Worm (Caenorhabditis elegans) whole organism, L2 larva: Measurements from ENCODE around the gene ZK185.1.

ENCODE experiments used
- F13H6.1 ChIP-seq: sonication (generic microtip); optimal IDR thresholded peaks from 2 replicates; lab custom pipeline; 2016; ENCODE audit warnings: missing genetic modification characterization, missing compliant biosample characterization
- R02D3.7 ChIP-seq: fragments of 150-350 bp; optimal IDR thresholded peaks from 2 replicates; lab custom pipeline; 2014; ENCODE audit warnings: missing biosample characterization, missing genetic modification characterization
- Y55F3AM.14 ChIP-seq: fragments of 200-800 bp; sonication (Bioruptor generic); optimal IDR thresholded peaks from 2 replicates; lab custom pipeline; 2018; ENCODE audit warnings: mild to moderate bottlenecking, missing genetic modification characterization, missing compliant biosample characterization
- ZK546.5 ChIP-seq: sonication (generic microtip); optimal IDR thresholded peaks from 2 replicates; lab custom pipeline; 2017; ENCODE audit warnings: missing biosample characterization, missing genetic modification characterization
- alr-1 ChIP-seq: fragments of 150-350 bp; optimal IDR thresholded peaks from 2 replicates; lab custom pipeline; 2014; ENCODE audit warnings: missing biosample characterization, missing genetic modification characterization
- aly-2 ChIP-seq: fragments of 150-350 bp; optimal IDR thresholded peaks from 2 replicates; lab custom pipeline; 2014; ENCODE audit warnings: missing biosample characterization, missing genetic modification characterization
- ama-1 ChIP-seq: fragments of 150-350 bp; optimal IDR thresholded peaks from 2 replicates; lab custom pipeline; 2018; ENCODE audit warnings: inconsistent platforms
- blmp-1 ChIP-seq: sonication (generic microtip); optimal IDR thresholded peaks from 2 replicates; lab custom pipeline; 2017; ENCODE audit warnings: missing genetic modification characterization, mild to moderate bottlenecking, missing compliant biosample characterization, antibody characterized with exemption, moderate library complexity; ENCODE audit not compliant: insufficient read depth
- ceh-82 ChIP-seq: fragments of 150-350 bp; optimal IDR thresholded peaks from 2 replicates; lab custom pipeline; 2014; ENCODE audit warnings: missing biosample characterization, missing genetic modification characterization
- crh-2 ChIP-seq: sonication (generic microtip); optimal IDR thresholded peaks from 2 replicates; lab custom pipeline; 2017; ENCODE audit warnings: missing biosample characterization, missing genetic modification characterization
- dmd-4 ChIP-seq: sonication (generic microtip); optimal IDR thresholded peaks from 2 replicates; lab custom pipeline; 2017; ENCODE audit warnings: missing biosample characterization, missing genetic modification characterization
- elt-3 ChIP-seq: sonication (generic microtip); optimal IDR thresholded peaks from 2 replicates; lab custom pipeline; 2017; ENCODE audit warnings: missing biosample characterization, missing genetic modification characterization
- fos-1 ChIP-seq: fragments of 150-350 bp; optimal IDR thresholded peaks from 2 replicates; lab custom pipeline; 2014; ENCODE audit warnings: missing biosample characterization, missing genetic modification characterization
- lin-11 ChIP-seq: fragments of 150-350 bp; sonication (generic microtip); optimal IDR thresholded peaks from 2 replicates; lab custom pipeline; 2014; ENCODE audit warnings: missing biosample characterization, missing genetic modification characterization, inconsistent platforms, mixed read lengths
- lin-13 ChIP-seq: fragments of 150-350 bp; optimal IDR thresholded peaks from 2 replicates; lab custom pipeline; 2014; ENCODE audit warnings: missing biosample characterization, missing genetic modification reagents, missing genetic modification characterization
- lin-39 ChIP-seq: fragments of 150-350 bp; optimal IDR thresholded peaks from 2 replicates; lab custom pipeline; 2014; ENCODE audit warnings: missing biosample characterization, missing genetic modification reagents, missing genetic modification characterization
- mab-5 ChIP-seq: fragments of 150-350 bp; optimal IDR thresholded peaks from 2 replicates; lab custom pipeline; 2014; ENCODE audit warnings: missing biosample characterization, missing genetic modification characterization
- mbf-1 ChIP-seq: sonication (generic microtip); optimal IDR thresholded peaks from 2 replicates; lab custom pipeline; 2017; ENCODE audit warnings: missing biosample characterization, missing genetic modification characterization
- nhr-10 ChIP-seq: sonication (generic microtip); optimal IDR thresholded peaks from 2 replicates; lab custom pipeline; 2017; ENCODE audit warnings: missing biosample characterization, missing genetic modification characterization
- nhr-11 ChIP-seq: fragments of 150-350 bp; optimal IDR thresholded peaks from 2 replicates; lab custom pipeline; 2014; ENCODE audit warnings: missing biosample characterization, missing genetic modification characterization
- nhr-12 ChIP-seq: fragments of 150-350 bp; optimal IDR thresholded peaks from 2 replicates; lab custom pipeline; 2014; ENCODE audit warnings: missing biosample characterization, missing genetic modification characterization
- nhr-237 ChIP-seq: fragments of 150-350 bp; optimal IDR thresholded peaks from 2 replicates; lab custom pipeline; 2014; ENCODE audit warnings: missing biosample characterization, missing genetic modification characterization
- nhr-25 ChIP-seq: fragments of 150-350 bp; sonication (generic microtip); optimal IDR thresholded peaks from 3 replicates; lab custom pipeline; 2014; ENCODE audit warnings: missing biosample characterization, missing genetic modification characterization
- nhr-6 ChIP-seq: fragments of 150-350 bp; optimal IDR thresholded peaks from 2 replicates; lab custom pipeline; 2014; ENCODE audit warnings: missing biosample characterization, missing genetic modification characterization
- nhr-77 ChIP-seq: fragments of 150-350 bp; optimal IDR thresholded peaks from 2 replicates; lab custom pipeline; 2014; ENCODE audit warnings: missing biosample characterization, missing genetic modification characterization
- peb-1 ChIP-seq: fragments of 150-350 bp; optimal IDR thresholded peaks from 2 replicates; lab custom pipeline; 2014; ENCODE audit warnings: missing biosample characterization, missing genetic modification characterization
- sma-3 ChIP-seq: sonication (generic microtip); optimal IDR thresholded peaks from 2 replicates; lab custom pipeline; 2016; ENCODE audit warnings: missing genetic modification reagents, missing genetic modification characterization, missing compliant biosample characterization
- snpc-4 ChIP-seq: fragments of 150-350 bp; optimal IDR thresholded peaks from 2 replicates; lab custom pipeline; 2014; ENCODE audit warnings: missing biosample characterization, missing genetic modification characterization
- unc-39 ChIP-seq: fragments of 150-350 bp; optimal IDR thresholded peaks from 2 replicates; lab custom pipeline; 2014; ENCODE audit warnings: missing biosample characterization, missing genetic modification characterization
- ztf-1 ChIP-seq: fragments of 200-800 bp; sonication (Bioruptor generic); conservative IDR thresholded peaks from 2 replicates; pipeline ENCODE4 v1.3.6; 2022; ENCODE audit warnings: missing genetic modification characterization, missing compliant biosample characterization
- ztf-4 ChIP-seq: fragments of 150-350 bp; optimal IDR thresholded peaks from 2 replicates; lab custom pipeline; 2014; ENCODE audit warnings: missing biosample characterization, missing genetic modification characterization

ZK185.1 gene

DNA sequence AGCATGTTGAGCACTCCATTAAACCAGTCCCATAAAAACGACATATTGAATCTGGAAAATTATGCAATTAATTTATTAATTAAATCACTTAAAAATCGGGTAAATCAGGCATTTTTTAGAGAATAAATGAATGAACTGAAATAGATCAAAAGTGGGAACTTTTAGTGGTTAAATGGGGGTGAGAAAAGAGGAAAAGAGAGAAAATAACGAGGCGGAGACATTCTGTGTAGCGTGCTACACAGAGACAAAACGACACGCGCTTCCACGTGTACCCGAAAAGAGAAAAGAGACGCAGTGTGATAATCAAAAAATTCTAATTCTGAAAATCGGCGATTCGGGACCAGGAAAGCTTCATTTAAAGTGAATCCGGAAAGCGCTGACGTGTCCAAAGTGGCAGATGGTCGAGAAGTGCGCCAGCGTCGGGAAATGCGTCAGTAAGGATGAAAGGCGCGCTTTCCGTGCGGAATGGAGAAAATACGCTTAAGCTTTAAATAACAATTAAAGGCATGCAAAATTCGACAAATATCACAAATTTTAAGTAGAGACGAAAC lies 35.0 kb upstream of the ZK185.1 start, which contains the start of gene sar-1 (continued):
- TF ChIP-seq ceh-82 (tag; lab: Kevin White, UChicago) (no peak), nhr-6 (peak; percentile 31), ztf-1 (no peak), alr-1 (tag; lab: Kevin White, UChicago) (no peak), R02D3.7 (tag; lab: Kevin White, UChicago) (peak; percentile 32), nhr-11 (tag; lab: Kevin White, UChicago) (no peak), lin-11 (tag; lab: Kevin White, UChicago) (peak; percentile 72), ZK546.5 (no peak), F13H6.1 (tag; lab: Kevin White, UChicago) (peak; percentile 80), ztf-4 (tag; lab: Kevin White, UChicago) (peak; percentile 25), lin-39 (tag; lab: Kevin White, UChicago) (no peak), dmd-4 (tag; lab: Kevin White, UChicago) (no peak), blmp-1 (tag; lab: Kevin White, UChicago) (no peak), mab-5 (peak; percentile 63), aly-2 (no peak), unc-39 (tag; lab: Kevin White, UChicago) (no peak), nhr-77 (tag; lab: Kevin White, UChicago) (no peak), crh-2 (tag; lab: Kevin White, UChicago) (peak; percentile 94)

DNA sequence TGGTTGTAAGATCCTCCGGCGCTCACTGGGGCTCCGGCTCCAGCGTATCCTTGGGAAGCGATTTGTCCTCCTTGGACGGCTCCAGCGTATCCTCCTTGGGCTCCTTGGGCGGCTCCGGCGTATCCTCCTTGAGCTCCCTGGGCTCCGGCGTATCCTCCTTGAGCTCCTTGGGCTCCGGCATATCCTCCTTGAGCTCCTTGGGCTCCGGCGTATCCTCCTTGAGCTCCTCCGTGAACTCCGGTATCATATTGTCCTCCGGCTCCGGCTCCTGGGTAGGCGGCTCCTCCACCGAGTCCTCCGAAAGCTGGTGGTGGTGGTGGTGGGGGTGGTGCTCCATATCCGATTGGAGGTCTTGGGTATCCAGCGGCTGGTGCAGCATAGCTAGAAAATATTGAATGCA lies 31.9 kb upstream of the ZK185.1 start:
- TF ChIP-seq Y55F3AM.14 (GFP tag; lab: Kevin White, UChicago) (peak; percentile 8), nhr-11 (tag; lab: Kevin White, UChicago) (no peak)
- TF ChIP-seq, all 48 proteins: peak for 1

DNA sequence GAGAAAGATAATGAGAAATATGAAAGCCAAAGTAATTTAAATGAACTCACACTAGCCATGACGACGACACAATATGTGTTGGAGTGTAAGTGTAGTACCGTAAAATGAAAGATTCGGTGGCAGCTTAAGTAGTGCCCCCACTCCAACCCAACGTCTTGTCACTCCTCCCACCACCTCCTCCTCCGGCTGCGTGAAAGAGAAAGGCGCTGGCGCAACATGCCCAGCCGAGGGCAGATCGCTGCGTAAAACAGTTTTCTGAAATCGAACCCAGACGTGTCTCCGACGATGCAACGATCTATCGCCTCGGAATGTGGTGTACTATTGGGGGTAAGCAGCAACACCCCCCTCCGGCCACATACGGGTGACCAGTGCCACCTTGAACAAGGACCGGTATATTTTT lies 31.3 kb upstream of the ZK185.1 start, which contains the start of gene ZK180.5:
Gene ZK180.5 (minus strand): TSS at position 101 of the 400 bp plus-strand sequence.
- TF ChIP-seq unc-39 (tag; lab: Kevin White, UChicago) (no peak), sma-3 (no peak), dmd-4 (tag; lab: Kevin White, UChicago) (no peak), ZK546.5 (no peak), nhr-25 (tag; lab: Kevin White, UChicago) (peak; percentile 17), mbf-1 (tag; lab: Kevin White, UChicago) (no peak)

DNA sequence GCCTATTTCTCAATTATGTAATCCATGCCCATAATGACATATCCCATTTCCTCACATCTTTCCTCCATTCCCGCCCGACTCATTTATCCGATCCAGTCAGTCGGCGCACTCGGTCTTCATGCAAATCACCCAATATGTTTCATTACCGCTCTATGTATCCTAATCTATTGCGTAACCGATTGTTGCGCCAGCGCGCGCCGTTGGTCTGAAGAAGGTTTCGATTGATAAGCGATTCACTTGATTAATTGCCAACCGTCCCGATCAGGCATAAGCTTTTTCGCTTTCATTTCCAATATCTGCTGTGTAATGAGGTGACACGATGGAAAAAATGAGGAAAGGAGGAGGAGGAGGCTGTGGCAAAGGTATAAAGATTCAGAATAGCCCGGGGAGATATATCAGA lies 30.2 kb upstream of the ZK185.1 start:
- TF ChIP-seq nhr-12 (tag; lab: Kevin White, UChicago) (no peak), fos-1 (no peak), blmp-1 (tag; lab: Kevin White, UChicago) (peak; percentile 75), peb-1 (tag; lab: Kevin White, UChicago) (no peak), ZK546.5 (no peak)

DNA sequence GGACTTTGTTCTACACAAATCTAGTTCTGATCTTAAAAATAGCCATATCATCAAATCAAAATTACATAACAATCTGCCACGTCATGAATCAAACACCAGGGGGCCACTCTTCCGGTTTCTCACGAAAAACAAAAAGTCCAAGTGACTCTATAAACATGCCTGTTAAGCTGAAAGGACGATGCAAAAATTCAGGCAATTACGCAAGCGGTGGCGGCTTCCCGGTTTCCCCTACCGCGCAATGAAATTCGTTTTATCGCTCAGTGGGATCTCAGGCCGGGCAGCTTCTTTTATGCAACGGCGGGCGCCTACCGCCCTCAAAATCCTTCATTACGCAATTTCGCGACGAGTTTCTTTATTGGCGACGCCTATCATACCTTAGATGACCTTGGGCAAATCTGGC lies 28.6 kb upstream of the ZK185.1 start:
- peak; percentile 42 for TF ChIP-seq nhr-25 (tag; lab: Kevin White, UChicago)
- no peak for TF ChIP-seq lin-11 (tag; lab: Kevin White, UChicago)
- peak; percentile 7 for TF ChIP-seq Y55F3AM.14 (GFP tag; lab: Kevin White, UChicago)
- no peak for TF ChIP-seq lin-13
- no peak for TF ChIP-seq nhr-237 (tag; lab: Kevin White, UChicago)

DNA sequence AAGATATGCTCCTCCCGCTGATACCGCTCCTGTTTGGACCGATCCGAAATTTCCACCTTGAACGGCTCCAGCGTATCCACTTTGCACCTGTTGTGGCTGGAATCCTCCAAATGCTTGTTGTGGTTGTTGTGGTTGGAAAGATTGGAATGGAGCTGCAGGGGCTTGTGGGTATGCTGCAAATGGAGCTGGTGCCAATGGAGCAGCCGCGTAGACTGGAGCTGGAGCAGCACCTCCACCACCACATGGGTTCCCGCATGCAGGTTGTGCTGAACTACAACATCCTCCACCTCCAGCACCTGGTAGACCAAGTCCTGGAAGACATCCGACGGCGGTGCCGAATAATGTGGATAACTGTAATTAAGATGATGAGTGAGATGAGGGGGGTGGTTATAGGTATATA lies 24.9 kb upstream of the ZK185.1 start:
- TF ChIP-seq nhr-10 (no peak), alr-1 (tag; lab: Kevin White, UChicago) (no peak), fos-1 (no peak), unc-39 (tag; lab: Kevin White, UChicago) (no peak), blmp-1 (tag; lab: Kevin White, UChicago) (no peak), ama-1 (lab: Kevin White, UChicago) (no peak), crh-2 (tag; lab: Kevin White, UChicago) (no peak), R02D3.7 (tag; lab: Kevin White, UChicago) (no peak), nhr-12 (tag; lab: Kevin White, UChicago) (no peak), mab-5 (no peak), lin-11 (tag; lab: Kevin White, UChicago) (no peak), ceh-82 (tag; lab: Kevin White, UChicago) (no peak), F13H6.1 (tag; lab: Kevin White, UChicago) (no peak), snpc-4 (tag; lab: Kevin White, UChicago) (no peak), nhr-237 (tag; lab: Kevin White, UChicago) (no peak), elt-3 (no peak)
- TF ChIP-seq, all 48 proteins: peak for 0
